Worm (Caenorhabditis elegans): Measurements from ENCODE around the gene F26G1.9.

F26G1.9 gene

ce11 chrII:4727769-4728168 is 46.0 kb downstream of the F26G1.9 start, which contains the start of gene ttr-41:
TSS of gene ttr-41 (minus strand) at chrII:4727869.
- TF ChIP-seq elt-3 (tag; optimal IDR thresholded peaks at IDR 0.05) (no peak), lin-39 (tag; optimal IDR thresholded peaks at IDR 0.05) (no peak), unc-30 (tag; optimal IDR thresholded peaks at IDR 0.05) (no peak), pag-3 (tag; optimal IDR thresholded peaks at IDR 0.05; ENCODE audit: borderline replicate concordance, insufficient read depth) (no peak), unc-86 (tag; optimal IDR thresholded peaks at IDR 0.05) (no peak), nhr-84 (tag; optimal IDR thresholded peaks at IDR 0.05) (no peak), xbp-1 (tag; optimal IDR thresholded peaks at IDR 0.05) (no peak), ama-1 (optimal IDR thresholded peaks at IDR 0.05) (no peak), vab-15 (tag; optimal IDR thresholded peaks at IDR 0.05) (no peak), aly-2 (tag; optimal IDR thresholded peaks at IDR 0.05) (no peak)

ce11 chrII:4726750-4727384 is 46.9 kb downstream of the F26G1.9 start:
- TF ChIP-seq ama-1 (optimal IDR thresholded peaks at IDR 0.05) (peak; percentile 10), elt-2 (tag; optimal IDR thresholded peaks at IDR 0.05) (peak; percentile 35), nhr-90 (tag; optimal IDR thresholded peaks at IDR 0.05; ENCODE audit: poor library complexity) (no peak), aly-2 (tag; optimal IDR thresholded peaks at IDR 0.05) (no peak)

- TF ChIP-seq nhr-237 (tag; optimal IDR thresholded peaks at IDR 0.05) (no peak), dpl-1 (GFP tag; optimal IDR thresholded peaks at IDR 0.05) (peak in 1 of 3 experiments; percentile 4), skn-1 (tag; optimal IDR thresholded peaks at IDR 0.05) (no peak), mep-1 (tag; optimal IDR thresholded peaks at IDR 0.05) (peak; percentile 15), lin-14 (GFP tag; optimal IDR thresholded peaks at IDR 0.05) (peak; percentile 56), hlh-17 (GFP tag; optimal IDR thresholded peaks at IDR 0.05; ENCODE audit: borderline replicate concordance) (no peak), mdl-1 (tag; optimal IDR thresholded peaks at IDR 0.05) (peak in 1 of 2 experiments; percentile 19), pag-3 (tag; optimal IDR thresholded peaks at IDR 0.05; ENCODE audit: borderline replicate concordance, insufficient read depth) (no peak)
Measured at ce11 chrII:4726120-4726519, 47.7 kb downstream of the F26G1.9 start, which contains the start of gene F10G7.10. TSS of gene F10G7.10 (minus strand) at chrII:4726264.
